Fruit fly (Drosophila melanogaster) whole organism, pupa: ENCODE data around the gene CG43233.

ENCODE experiments used
- CG10348 ChIP-seq: fragments of 200-800 bp; sonication (Bioruptor generic); IDR thresholded peaks from 2 replicates; pipeline ENCODE4 v1.3.6; 2022; ENCODE audit warnings: missing biosample characterization, missing genetic modification characterization
- CG12605 ChIP-seq: fragments of 200-800 bp; sonication (Bioruptor generic); IDR thresholded peaks from 2 replicates; pipeline ENCODE4 v1.3.6; 2022; ENCODE audit warnings: missing biosample characterization, missing genetic modification characterization
- CG13204 ChIP-seq: fragments of 200-800 bp; sonication (Bioruptor generic); optimal IDR thresholded peaks from 2 replicates; lab custom pipeline; 2018; ENCODE audit warnings: missing biosample characterization, mild to moderate bottlenecking, missing genetic modification characterization, moderate library complexity
- CG34367 ChIP-seq: fragments of 200-800 bp; sonication (Bioruptor generic); optimal IDR thresholded peaks from 2 replicates; lab custom pipeline; 2018; ENCODE audit warnings: missing biosample characterization, mild to moderate bottlenecking, missing genetic modification characterization
- CG4496 ChIP-seq: fragments of 200-800 bp; sonication (Bioruptor generic); IDR thresholded peaks from 3 replicates; pipeline ENCODE4 v1.3.6; 2022; ENCODE audit warnings: missing biosample characterization, missing genetic modification characterization
- CG8159 ChIP-seq: fragments of 200-800 bp; sonication (Bioruptor generic); optimal IDR thresholded peaks from 3 replicates; lab custom pipeline; 2018; ENCODE audit warnings: missing biosample characterization, mild to moderate bottlenecking, missing genetic modification characterization, moderate library complexity
- CG8301 ChIP-seq: fragments of 200-800 bp; sonication (Bioruptor generic); optimal IDR thresholded peaks from 2 replicates; lab custom pipeline; 2018; ENCODE audit warnings: missing biosample characterization, mild to moderate bottlenecking, missing genetic modification characterization
- CG9948 ChIP-seq: fragments of 200-800 bp; sonication (Bioruptor generic); optimal IDR thresholded peaks from 2 replicates; lab custom pipeline; 2018; ENCODE audit warnings: missing biosample characterization, mild to moderate bottlenecking, missing genetic modification characterization, moderate library complexity
- EcR ChIP-seq: fragments of 200-800 bp; sonication (Bioruptor generic); optimal IDR thresholded peaks from 3 replicates; lab custom pipeline; 2019; ENCODE audit warnings: missing biosample characterization, missing genetic modification characterization, mild to moderate bottlenecking, moderate library complexity, missing genetic modification reagents
- Ets98B ChIP-seq: fragments of 200-800 bp; sonication (Bioruptor generic); IDR thresholded peaks from 2 replicates; pipeline ENCODE4 v1.3.6; 2022; ENCODE audit warnings: missing biosample characterization, missing genetic modification characterization
- Pif1B ChIP-seq: fragments of 200-800 bp; sonication (Bioruptor generic); optimal IDR thresholded peaks from 3 replicates; lab custom pipeline; 2016; ENCODE audit warnings: missing biosample characterization, missing genetic modification characterization
- Snoo ChIP-seq: fragments of 200-800 bp; sonication (Bioruptor generic); optimal IDR thresholded peaks from 3 replicates; lab custom pipeline; 2017; ENCODE audit warnings: missing biosample characterization, mild to moderate bottlenecking, missing genetic modification characterization, inconsistent platforms
- rn ChIP-seq: fragments of 200-800 bp; sonication (Bioruptor generic); IDR thresholded peaks from 2 replicates; pipeline ENCODE4 v1.3.6; 2022; ENCODE audit warnings: missing biosample characterization, missing genetic modification characterization

- TF ChIP-seq CG8301 (tag; lab: Kevin White, UChicago): no peak
- no peak for TF ChIP-seq CG13204
- TF ChIP-seq CG34367 (tag; lab: Kevin White, UChicago): no peak
- TF ChIP-seq CG9948 (tag; lab: Kevin White, UChicago): no peak
- TF ChIP-seq CG8159 (tag; lab: Kevin White, UChicago): no peak
- no peak for TF ChIP-seq CG4496 (GFP tag; lab: Robert Waterston, UW)
- TF ChIP-seq Ets98B (GFP tag; lab: Robert Waterston, UW): no peak
- no peak for TF ChIP-seq CG12605 (GFP tag; lab: Robert Waterston, UW)
- TF ChIP-seq Snoo: no peak
- no peak for TF ChIP-seq EcR
- no peak for TF ChIP-seq rn
- no peak for TF ChIP-seq CG10348 (GFP tag; lab: Robert Waterston, UW)
- TF ChIP-seq Pif1B (GFP tag; lab: Kevin White, UChicago): no peak
These were observed 43.7 kb downstream of the CG43233 start for dm6 chr2L:20429458-20429857.
